Fruit fly (Drosophila melanogaster): Measurements from ENCODE around the gene CG31784.

DNA sequence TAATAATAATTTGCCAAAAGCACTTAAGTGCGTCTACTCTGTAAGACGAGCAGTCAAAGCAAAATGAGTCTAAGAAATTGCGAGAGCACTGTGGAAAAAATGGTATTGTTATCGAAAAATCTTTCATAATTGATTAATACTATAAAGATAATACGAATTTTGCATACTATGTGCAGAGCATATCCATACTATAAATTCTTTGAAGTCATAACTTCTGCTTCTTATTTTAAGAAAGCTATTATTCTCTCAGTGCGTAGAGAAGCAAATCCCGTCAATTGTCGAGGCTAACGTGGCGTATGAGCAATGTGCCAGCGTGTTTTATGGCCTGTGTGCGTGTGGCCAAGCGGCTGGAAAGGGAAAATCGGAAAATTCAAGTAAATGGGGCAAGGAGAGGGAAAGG lies 33.9 kb upstream of the CG31784 start:
- no peak for TF ChIP-seq CG8319 (GFP tag; optimal IDR thresholded peaks at IDR 0.05)
- TF ChIP-seq CG3919 (GFP tag; optimal IDR thresholded peaks at IDR 0.05) = no peak
- no peak for TF ChIP-seq CG9139 (GFP tag; optimal IDR thresholded peaks at IDR 0.05)
- no peak for TF ChIP-seq Blimp-1 (GFP tag; optimal IDR thresholded peaks at IDR 0.05)
- TF ChIP-seq spab (GFP tag; optimal IDR thresholded peaks at IDR 0.05) = no peak
- TF ChIP-seq esn (GFP tag; optimal IDR thresholded peaks at IDR 0.05) = no peak
- TF ChIP-seq OdsH (GFP tag; optimal IDR thresholded peaks at IDR 0.05) = no peak
- no peak for TF ChIP-seq Sox15 (GFP tag; optimal IDR thresholded peaks at IDR 0.05)
- TF ChIP-seq net (GFP tag; optimal IDR thresholded peaks at IDR 0.05) = no peak
- no peak for TF ChIP-seq acj6 (GFP tag; optimal IDR thresholded peaks at IDR 0.05)
- no peak for TF ChIP-seq CG6808 (GFP tag; optimal IDR thresholded peaks at IDR 0.05)
- no peak for TF ChIP-seq Smox (GFP tag; optimal IDR thresholded peaks at IDR 0.05)

Measured in whole organism, prepupa.